Fruit fly (Drosophila melanogaster) whole organism, embryonic: ENCODE results near the gene Prp3.
A peak's percentile ranks its signal among the peaks of the same experiment; 100 is the strongest.

Experiments
- Blimp-1 ChIP-seq: fragments of 200-800 bp; sonication (Bioruptor generic); optimal IDR thresholded peaks from 3 replicates; lab custom pipeline; 2018; ENCODE audit warnings: missing biosample characterization, missing genetic modification characterization, mild to moderate bottlenecking, moderate library complexity, missing genetic modification reagents
- Bteb2 ChIP-seq: fragments of 200-800 bp; sonication (Bioruptor generic); optimal IDR thresholded peaks from 2 replicates; lab custom pipeline; 2016; ENCODE audit warnings: missing biosample characterization, missing genetic modification characterization
- CG11247 ChIP-seq: fragments of 200-800 bp; sonication (Bioruptor generic); IDR thresholded peaks from 2 replicates; pipeline ENCODE4 v1.3.6; 2022; ENCODE audit warnings: missing biosample characterization, missing genetic modification characterization
- CG11560 ChIP-seq: fragments of 200-800 bp; sonication (Bioruptor generic); IDR thresholded peaks from 3 replicates; pipeline ENCODE4 v1.3.6; 2022; ENCODE audit warnings: missing biosample characterization, missing genetic modification characterization
- CG12071 ChIP-seq: fragments of 200-800 bp; sonication (Bioruptor generic); optimal IDR thresholded peaks from 3 replicates; lab custom pipeline; 2018; ENCODE audit warnings: missing biosample characterization, mild to moderate bottlenecking, missing genetic modification characterization
- CG15011 ChIP-seq: fragments of 200-800 bp; sonication (Bioruptor generic); optimal IDR thresholded peaks from 3 replicates; lab custom pipeline; 2018; ENCODE audit warnings: missing biosample characterization, mild to moderate bottlenecking, missing genetic modification characterization
- CG1647 ChIP-seq: fragments of 200-800 bp; sonication (Bioruptor generic); optimal IDR thresholded peaks from 3 replicates; lab custom pipeline; 2016; ENCODE audit warnings: missing biosample characterization, missing genetic modification characterization
- CG16813 ChIP-seq: fragments of 200-800 bp; sonication (Bioruptor generic); IDR thresholded peaks from 3 replicates; pipeline ENCODE4 v1.3.6; 2022; ENCODE audit warnings: missing biosample characterization, missing genetic modification characterization; ENCODE audit not compliant: partially characterized antibody
- CG18262 ChIP-seq: fragments of 200-800 bp; optimal IDR thresholded peaks from 3 replicates; lab custom pipeline; 2019; ENCODE audit warnings: missing biosample characterization, mild to moderate bottlenecking, missing genetic modification characterization, moderate library complexity
- CG2116 ChIP-seq: fragments of 200-800 bp; sonication (Bioruptor generic); optimal IDR thresholded peaks from 3 replicates; lab custom pipeline; 2018; ENCODE audit warnings: missing biosample characterization, mild to moderate bottlenecking, missing genetic modification characterization
- CG2120 ChIP-seq: fragments of 200-800 bp; sonication (Bioruptor generic); optimal IDR thresholded peaks from 3 replicates; lab custom pipeline; 2016; ENCODE audit warnings: missing biosample characterization, missing genetic modification characterization
- CG2129 ChIP-seq: fragments of 200-800 bp; sonication (Bioruptor generic); IDR thresholded peaks from 2 replicates; pipeline ENCODE4 v1.3.6; 2022; ENCODE audit warnings: missing biosample characterization, missing genetic modification characterization; ENCODE audit not compliant: partially characterized antibody
- CG2199 ChIP-seq: fragments of 200-800 bp; sonication (Bioruptor generic); IDR thresholded peaks from 3 replicates; pipeline ENCODE4 v1.3.6; 2022; ENCODE audit warnings: missing biosample characterization, missing genetic modification characterization
- CG2875 ChIP-seq: fragments of 200-800 bp; sonication (Bioruptor generic); optimal IDR thresholded peaks from 2 replicates; lab custom pipeline; 2017; ENCODE audit warnings: missing biosample characterization, mild to moderate bottlenecking, missing genetic modification characterization, missing genetic modification reagents
- CG4617 ChIP-seq: fragments of 200-800 bp; sonication (Bioruptor generic); optimal IDR thresholded peaks from 3 replicates; lab custom pipeline; 2016; ENCODE audit warnings: missing biosample characterization, missing genetic modification characterization, borderline replicate concordance
- CG4707 ChIP-seq: fragments of 200-800 bp; sonication (Bioruptor generic); optimal IDR thresholded peaks from 2 replicates; lab custom pipeline; 2018; ENCODE audit warnings: missing biosample characterization, mild to moderate bottlenecking, missing genetic modification characterization, moderate library complexity
- CG7271 ChIP-seq: fragments of 200-800 bp; sonication (Bioruptor generic); optimal IDR thresholded peaks from 2 replicates; lab custom pipeline; 2018; ENCODE audit warnings: missing biosample characterization, mild to moderate bottlenecking, missing genetic modification characterization, moderate library complexity
- CG7556 ChIP-seq: fragments of 200-800 bp; sonication (Bioruptor generic); optimal IDR thresholded peaks from 2 replicates; lab custom pipeline; 2017; ENCODE audit warnings: missing biosample characterization, mild to moderate bottlenecking, missing genetic modification characterization
- CG8478 ChIP-seq: fragments of >200 bp; optimal IDR thresholded peaks from 2 replicates; lab custom pipeline; 2018
- CG8944 ChIP-seq: fragments of 200-800 bp; sonication (Bioruptor generic); optimal IDR thresholded peaks from 3 replicates; lab custom pipeline; 2016; ENCODE audit warnings: missing biosample characterization, missing genetic modification characterization
- CTCF ChIP-seq: fragments of 200-800 bp; sonication (Bioruptor generic); optimal IDR thresholded peaks from 2 replicates; lab custom pipeline; 2017; ENCODE audit warnings: missing biosample characterization, mild to moderate bottlenecking, missing genetic modification characterization, moderate library complexity
- CrebB ChIP-seq: fragments of 200-800 bp; sonication (Bioruptor generic); optimal IDR thresholded peaks from 3 replicates; lab custom pipeline; 2018; ENCODE audit warnings: missing biosample characterization, mild to moderate bottlenecking, missing genetic modification characterization
- D19B ChIP-seq: fragments of 200-800 bp; sonication (Bioruptor generic); optimal IDR thresholded peaks from 2 replicates; lab custom pipeline; 2017; ENCODE audit warnings: missing biosample characterization, mild to moderate bottlenecking, missing genetic modification characterization
- Doc3 ChIP-seq: fragments of 200-800 bp; sonication (Bioruptor generic); IDR thresholded peaks from 3 replicates; pipeline ENCODE4 v1.3.6; 2022; ENCODE audit warnings: missing biosample characterization, missing genetic modification characterization; ENCODE audit not compliant: partially characterized antibody
- HLH3B ChIP-seq: fragments of 200-800 bp; sonication (Bioruptor generic); IDR thresholded peaks from 2 replicates; pipeline ENCODE4 v1.3.6; 2022; ENCODE audit warnings: missing biosample characterization, missing genetic modification characterization
- HLH54F ChIP-seq: fragments of 200-800 bp; sonication (Bioruptor generic); optimal IDR thresholded peaks from 3 replicates; lab custom pipeline; 2016; ENCODE audit warnings: missing biosample characterization, missing genetic modification characterization
- Kr ChIP-seq: fragments of 200-800 bp; sonication (Bioruptor generic); optimal IDR thresholded peaks from 2 replicates; lab custom pipeline; 2017; ENCODE audit warnings: missing biosample characterization, mild to moderate bottlenecking, missing genetic modification characterization
- NC2α ChIP-seq: fragments of 200-800 bp; sonication (Bioruptor generic); optimal IDR thresholded peaks from 2 replicates; lab custom pipeline; 2016; ENCODE audit warnings: missing biosample characterization, missing genetic modification characterization
- Sry-β ChIP-seq: fragments of 200-800 bp; sonication (Bioruptor generic); optimal IDR thresholded peaks from 2 replicates; lab custom pipeline; 2018; ENCODE audit warnings: missing biosample characterization, mild to moderate bottlenecking, missing genetic modification characterization, moderate library complexity
- ac ChIP-seq: fragments of 200-800 bp; sonication (Bioruptor generic); optimal IDR thresholded peaks from 3 replicates; lab custom pipeline; 2017; ENCODE audit warnings: missing biosample characterization, mild to moderate bottlenecking, missing genetic modification characterization
- bbx ChIP-seq: fragments of 200-800 bp; sonication (Bioruptor generic); IDR thresholded peaks from 2 replicates; pipeline ENCODE4 v1.3.6; 2022; ENCODE audit warnings: missing biosample characterization, missing genetic modification characterization; ENCODE audit not compliant: partially characterized antibody
- chm ChIP-seq: fragments of 200-800 bp; sonication (Bioruptor generic); IDR thresholded peaks from 2 replicates; pipeline ENCODE4 v1.3.6; 2022; ENCODE audit warnings: missing biosample characterization, missing genetic modification characterization
- crc ChIP-seq: fragments of 200-800 bp; sonication (Bioruptor generic); optimal IDR thresholded peaks from 2 replicates; lab custom pipeline; 2016; ENCODE audit warnings: missing biosample characterization, missing genetic modification characterization
- cwo ChIP-seq: fragments of 200-800 bp; sonication (Bioruptor generic); optimal IDR thresholded peaks from 3 replicates; lab custom pipeline; 2017; ENCODE audit warnings: missing biosample characterization, missing genetic modification characterization, mild to moderate bottlenecking, moderate library complexity, missing genetic modification reagents
- gcm ChIP-seq: fragments of 200-800 bp; sonication (Bioruptor generic); optimal IDR thresholded peaks from 2 replicates; lab custom pipeline; 2019; ENCODE audit warnings: missing biosample characterization, mild to moderate bottlenecking, missing genetic modification characterization, moderate library complexity
- gcm2 ChIP-seq: fragments of 200-800 bp; sonication (Bioruptor generic); optimal IDR thresholded peaks from 2 replicates; lab custom pipeline; 2016; ENCODE audit warnings: missing biosample characterization, missing genetic modification characterization
- ham ChIP-seq: fragments of 200-800 bp; sonication (Bioruptor generic); IDR thresholded peaks from 2 replicates; pipeline ENCODE4 v1.3.6; 2022; ENCODE audit warnings: missing biosample characterization, missing genetic modification characterization
- lov ChIP-seq, 2 experiments: fragments of 200-800 bp in 1 of 2; fragments of >200 bp in 1 of 2; sonication (Bioruptor generic) in 1 of 2; IDR thresholded peaks in 1 of 2; optimal IDR thresholded peaks in 1 of 2; 2 replicates in 1 of 2; 3 replicates in 1 of 2; pipeline versions ENCODE4 v1.3.6 to Lab custom; 2017 to 2022; ENCODE audit warnings: missing biosample characterization in 1 of 2, missing genetic modification characterization in 1 of 2
- maf-S ChIP-seq: fragments of 200-800 bp; sonication (Bioruptor generic); optimal IDR thresholded peaks from 2 replicates; lab custom pipeline; 2016; ENCODE audit warnings: missing biosample characterization, missing genetic modification characterization
- nerfin-1 ChIP-seq: fragments of 200-800 bp; sonication (Bioruptor generic); optimal IDR thresholded peaks from 3 replicates; lab custom pipeline; 2019; ENCODE audit warnings: missing biosample characterization, mild to moderate bottlenecking, missing genetic modification characterization, moderate library complexity
- nmo ChIP-seq: fragments of 200-800 bp; sonication (Bioruptor generic); optimal IDR thresholded peaks from 2 replicates; lab custom pipeline; 2018; ENCODE audit warnings: missing biosample characterization, mild to moderate bottlenecking, missing genetic modification characterization, moderate library complexity
- peb ChIP-seq: fragments of 200-800 bp; sonication (Bioruptor generic); IDR thresholded peaks from 2 replicates; pipeline ENCODE4 v1.3.6; 2022; ENCODE audit warnings: missing biosample characterization, missing genetic modification characterization
- pzg ChIP-seq: fragments of 200-800 bp; sonication (Bioruptor generic); optimal IDR thresholded peaks from 3 replicates; lab custom pipeline; 2018; ENCODE audit warnings: missing biosample characterization, mild to moderate bottlenecking, missing genetic modification characterization, moderate library complexity
- scrt ChIP-seq: fragments of 200-800 bp; sonication (Bioruptor generic); optimal IDR thresholded peaks from 2 replicates; lab custom pipeline; 2018; ENCODE audit warnings: missing biosample characterization, mild to moderate bottlenecking, missing genetic modification characterization, moderate library complexity
- sim ChIP-seq: fragments of 200-800 bp; sonication (Bioruptor generic); IDR thresholded peaks from 2 replicates; pipeline ENCODE4 v1.3.6; 2022; ENCODE audit warnings: missing biosample characterization, missing genetic modification characterization
- stc ChIP-seq: fragments of 200-800 bp; sonication (Bioruptor generic); IDR thresholded peaks from 2 replicates; pipeline ENCODE4 v1.3.6; 2022; ENCODE audit warnings: missing biosample characterization, missing genetic modification characterization
- tna ChIP-seq: fragments of 200-800 bp; sonication (Bioruptor generic); IDR thresholded peaks from 2 replicates; pipeline ENCODE4 v1.3.6; 2022; ENCODE audit warnings: missing biosample characterization, missing genetic modification characterization; ENCODE audit not compliant: partially characterized antibody
- zfh1 ChIP-seq: fragments of 200-800 bp; sonication (Bioruptor generic); IDR thresholded peaks from 3 replicates; pipeline ENCODE4 v1.3.6; 2022; ENCODE audit warnings: missing biosample characterization, missing genetic modification characterization

Prp3 gene

dm6 chr3L:19906780-19907705 is 3.1 kb upstream of the Prp3 start (continued):
- TF ChIP-seq CG7556 (GFP tag; lab: Kevin White, UChicago) (peak; percentile 67), CG2120 (GFP tag; lab: Kevin White, UChicago) (peak; percentile 40), CG8944 (GFP tag; lab: Kevin White, UChicago) (peak; percentile 53), stc (GFP tag; lab: Robert Waterston, UW) (peak; percentile 66), cwo (GFP tag; lab: Kevin White, UChicago) (peak; percentile 46), CG2129 (GFP tag; lab: Robert Waterston, UW) (no peak), CG18262 (tag; lab: Kevin White, UChicago) (peak; percentile 43), NC2α (GFP tag; lab: Kevin White, UChicago) (peak; percentile 12), zfh1 (GFP tag; lab: Robert Waterston, UW) (peak; percentile 71; the same call in 2 of the 3 replicates), D19B (GFP tag; lab: Kevin White, UChicago) (no peak), HLH54F (GFP tag; lab: Kevin White, UChicago) (peak; percentile 0), sim (GFP tag; lab: Robert Waterston, UW) (peak; percentile 66; the same call in 1 of the 2 replicates), peb (GFP tag; lab: Robert Waterston, UW) (peak; percentile 74), CG2116 (GFP tag; lab: Kevin White, UChicago) (peak; percentile 8), CG1647 (peak; percentile 36), nerfin-1 (tag; lab: Kevin White, UChicago) (peak; percentile 46), ac (GFP tag; lab: Kevin White, UChicago) (peak; percentile 64), CG4707 (GFP tag; lab: Kevin White, UChicago) (peak; percentile 67), CG2199 (GFP tag; lab: Robert Waterston, UW) (peak; percentile 83; the same call in 2 of the 3 replicates), Blimp-1 (GFP tag; lab: Kevin White, UChicago) (peak; percentile 95), lov (optimal IDR thresholded peaks at IDR 0.05; lab: Kevin White, UChicago) (no peak), lov (GFP tag; IDR thresholded peaks at IDR 0.05; lab: Robert Waterston, UW) (peak; percentile 87), CG8478 (no peak), chm (GFP tag; lab: Robert Waterston, UW) (peak; percentile 84), CrebB (peak; percentile 84), HLH3B (GFP tag; lab: Robert Waterston, UW) (peak; percentile 69; the same call in 1 of the 2 replicates), tna (GFP tag; lab: Robert Waterston, UW) (no peak), CG15011 (GFP tag; lab: Kevin White, UChicago) (no peak), CG4617 (GFP tag; lab: Kevin White, UChicago) (peak; percentile 12), nmo (GFP tag; lab: Kevin White, UChicago) (peak; percentile 1), crc (GFP tag; lab: Kevin White, UChicago) (no peak), Doc3 (GFP tag; lab: Robert Waterston, UW) (no peak), Sry-β (GFP tag; lab: Kevin White, UChicago) (no peak), CG2875 (peak; percentile 75), scrt (peak; percentile 34), CTCF (peak; percentile 16), CG7271 (tag; lab: Kevin White, UChicago) (peak; percentile 4), bbx (GFP tag; lab: Robert Waterston, UW) (no peak), CG12071 (GFP tag; lab: Kevin White, UChicago) (peak; percentile 90), ham (GFP tag; lab: Robert Waterston, UW) (no peak), CG16813 (no peak), CG11560 (tag; lab: Robert Waterston, UW) (no peak), Bteb2 (GFP tag; lab: Kevin White, UChicago) (peak; percentile 21), maf-S (peak; percentile 53), pzg (GFP tag; lab: Kevin White, UChicago) (peak; percentile 6), CG11247 (GFP tag; lab: Robert Waterston, UW) (peak; percentile 79), gcm2 (GFP tag; lab: Kevin White, UChicago) (no peak), Kr (GFP tag; lab: Kevin White, UChicago) (peak; percentile 22), gcm (GFP tag; lab: Kevin White, UChicago) (peak; percentile 43)
